Worm (Caenorhabditis elegans): Measurements from ENCODE around the gene ugt-24.
A peak's percentile ranks its signal among the peaks of the same experiment; 100 is the strongest.

ugt-24 gene

DNA sequence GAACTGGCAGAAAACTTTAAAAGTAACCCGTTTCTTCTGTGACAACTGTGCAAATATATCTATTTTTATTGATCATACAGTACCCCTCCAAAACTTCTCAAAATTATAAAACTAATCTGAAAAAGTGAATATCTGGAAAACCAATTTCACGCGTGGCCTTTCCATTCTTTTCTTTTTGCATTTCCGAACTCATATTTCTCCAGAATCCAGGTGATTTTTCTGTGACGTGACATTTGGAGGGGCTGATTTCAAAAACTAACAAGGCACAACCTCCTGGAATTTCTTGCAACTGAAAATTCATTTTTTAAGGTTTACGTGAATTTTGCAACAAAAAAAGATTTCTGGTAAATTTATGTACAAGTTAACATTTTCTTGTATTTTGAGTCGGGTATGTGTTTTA is 10.3 kb downstream of the ugt-24 start:
- TF ChIP-seq nhr-12 (tag; optimal IDR thresholded peaks at IDR 0.05), result no peak
- no peak for TF ChIP-seq M03D4.4 (tag; optimal IDR thresholded peaks at IDR 0.05)
- TF ChIP-seq cnd-1 (tag; optimal IDR thresholded peaks at IDR 0.05), result no peak
- no peak for TF ChIP-seq unc-39 (tag; optimal IDR thresholded peaks at IDR 0.05)
- TF ChIP-seq bed-3 (GFP tag; optimal IDR thresholded peaks at IDR 0.05), result no peak
- TF ChIP-seq sptf-1 (tag; optimal IDR thresholded peaks at IDR 0.05), result no peak
- no peak for TF ChIP-seq pha-4 (tag; optimal IDR thresholded peaks at IDR 0.05)
- TF ChIP-seq ztf-11 (tag; optimal IDR thresholded peaks at IDR 0.05), result no peak

DNA sequence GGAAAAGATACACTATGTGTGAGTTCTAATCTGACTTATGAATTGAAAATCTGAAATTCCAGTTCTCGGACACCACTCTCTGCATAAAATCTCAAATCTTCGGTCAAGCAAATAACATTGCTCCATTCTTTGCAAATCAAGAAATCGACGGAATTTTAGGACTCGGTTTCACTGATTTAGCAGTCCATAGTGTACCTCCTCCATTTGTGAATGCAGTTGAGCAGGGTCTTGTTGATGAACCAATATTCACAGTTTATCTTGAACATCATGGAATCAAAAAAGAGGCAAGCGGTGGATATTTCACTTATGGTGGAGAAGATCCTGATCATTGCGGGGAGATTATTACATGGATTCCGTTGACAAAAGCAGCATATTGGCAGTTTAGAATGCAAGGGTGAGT is 23.4 kb downstream of the ugt-24 start:
- no peak for TF ChIP-seq ham-2 (GFP tag; optimal IDR thresholded peaks at IDR 0.05)
- TF ChIP-seq nhr-12 (tag; optimal IDR thresholded peaks at IDR 0.05), result no peak
- TF ChIP-seq lin-32 (GFP tag; optimal IDR thresholded peaks at IDR 0.05), result no peak
- TF ChIP-seq mep-1 (tag; optimal IDR thresholded peaks at IDR 0.05), result no peak
- no peak for TF ChIP-seq hlh-1 (tag; optimal IDR thresholded peaks at IDR 0.05)
- TF ChIP-seq unc-120 (tag; optimal IDR thresholded peaks at IDR 0.05; ENCODE audit: poor library complexity, severe bottlenecking), result no peak
- no peak for TF ChIP-seq mab-5 (tag; optimal IDR thresholded peaks at IDR 0.05)

DNA sequence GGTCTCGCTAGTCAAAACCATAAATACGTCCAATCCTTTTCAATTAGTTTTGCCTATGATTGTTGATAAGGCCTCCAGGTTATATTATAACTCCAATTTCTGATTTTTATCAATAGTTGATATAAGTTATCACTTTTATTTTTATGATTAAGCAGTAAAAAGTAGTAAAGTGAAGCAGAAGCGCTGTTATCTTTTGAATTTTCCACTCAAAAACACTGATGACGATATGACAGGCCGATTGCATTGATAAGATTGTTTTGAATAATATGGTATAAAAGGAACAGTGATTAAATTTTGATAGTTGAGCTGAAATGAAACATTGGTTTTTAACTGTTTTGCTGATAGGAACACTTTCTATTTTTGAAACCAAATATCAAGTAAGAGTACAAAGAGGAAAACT is 24.9 kb downstream of the ugt-24 start, which contains the start of gene asp-9:
Gene asp-9 (plus strand): TSS at position 312 of the 400 bp plus-strand sequence.
- no peak for TF ChIP-seq sem-2 (GFP tag; optimal IDR thresholded peaks at IDR 0.05)
- no peak for TF ChIP-seq bed-3 (GFP tag; optimal IDR thresholded peaks at IDR 0.05)
- no peak for TF ChIP-seq snpc-4 (tag; optimal IDR thresholded peaks at IDR 0.05)

DNA sequence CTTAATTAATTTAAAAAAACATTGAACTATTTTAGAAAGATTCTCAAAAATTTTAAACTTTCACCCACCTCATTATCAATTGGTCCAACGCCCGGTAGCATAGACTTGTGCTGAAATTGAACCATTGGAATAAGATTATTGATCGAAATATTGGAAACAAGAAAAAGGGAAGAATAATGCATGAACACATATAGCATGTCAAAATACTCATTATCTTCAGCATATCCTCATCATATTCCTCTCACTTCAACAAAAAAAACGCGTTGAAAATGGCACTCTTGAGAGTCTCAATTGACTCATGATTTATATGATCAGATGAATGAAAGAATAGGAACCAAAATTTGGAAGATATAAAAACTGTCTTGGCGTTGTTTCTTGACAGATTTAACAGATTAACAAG is 26.8 kb downstream of the ugt-24 start, which contains the start of gene unc-77:
Gene unc-77 (minus strand): TSS at position 101 of the 400 bp plus-strand sequence.
- no peak for TF ChIP-seq mab-5 (tag; optimal IDR thresholded peaks at IDR 0.05)
- TF ChIP-seq lin-13 (tag; optimal IDR thresholded peaks at IDR 0.05), result no peak
- no peak for TF ChIP-seq ces-1 (GFP tag; optimal IDR thresholded peaks at IDR 0.05)
- no peak for TF ChIP-seq ztf-11 (tag; optimal IDR thresholded peaks at IDR 0.05)
- TF ChIP-seq drap-1 (GFP tag; optimal IDR thresholded peaks at IDR 0.05), result no peak
- no peak for TF ChIP-seq sem-2 (GFP tag; optimal IDR thresholded peaks at IDR 0.05)
- no peak for TF ChIP-seq tbx-8 (GFP tag; optimal IDR thresholded peaks at IDR 0.05)
- no peak for TF ChIP-seq ceh-39 (tag; optimal IDR thresholded peaks at IDR 0.05)
- TF ChIP-seq nhr-28 (tag; optimal IDR thresholded peaks at IDR 0.05), result no peak

DNA sequence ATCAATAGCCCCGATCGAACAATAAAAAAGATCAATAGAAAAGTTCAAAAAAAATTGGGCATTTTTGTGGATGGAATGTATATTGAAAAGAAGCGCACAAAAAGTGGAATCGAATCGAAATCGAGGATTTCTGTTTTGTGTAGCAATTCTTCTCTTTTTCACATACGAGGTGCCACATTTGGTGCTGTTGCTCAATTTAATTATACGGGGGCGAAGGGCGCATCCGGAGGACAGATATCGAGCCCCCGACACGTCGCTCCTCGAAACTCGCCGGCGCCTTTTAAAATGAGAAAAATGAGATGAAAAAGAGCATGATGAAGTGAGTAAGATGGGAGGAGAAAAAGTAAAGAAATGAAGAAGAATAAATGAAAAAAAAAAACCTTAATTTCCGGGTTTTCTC is 33.1 kb downstream of the ugt-24 start:
- TF ChIP-seq nhr-12 (tag; optimal IDR thresholded peaks at IDR 0.05) (no peak), drap-1 (GFP tag; optimal IDR thresholded peaks at IDR 0.05) (no peak), ham-2 (GFP tag; optimal IDR thresholded peaks at IDR 0.05) (no peak), lin-13 (tag; optimal IDR thresholded peaks at IDR 0.05) (no peak), ces-1 (GFP tag; optimal IDR thresholded peaks at IDR 0.05) (peak; percentile 75)

DNA sequence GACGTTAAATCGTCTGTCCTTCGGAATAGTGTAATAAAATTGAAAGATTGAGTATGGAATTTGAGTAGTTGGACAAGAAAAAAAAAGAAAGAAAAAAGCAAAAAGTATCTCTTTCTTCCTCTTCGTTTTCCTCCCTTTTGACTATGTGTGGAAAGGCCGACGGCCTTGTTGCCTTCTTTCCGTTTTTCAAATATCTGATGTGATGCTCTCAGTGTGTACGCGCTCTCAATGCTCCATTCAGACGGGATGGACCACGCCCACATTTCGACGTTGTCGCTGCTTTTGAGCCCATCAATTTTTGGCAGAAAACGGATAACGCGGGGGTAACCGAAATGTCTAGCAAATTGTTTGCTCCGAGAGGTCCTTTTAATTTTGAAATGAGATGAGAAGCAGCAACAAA is 37.6 kb downstream of the ugt-24 start:
- TF ChIP-seq elt-3 (tag; optimal IDR thresholded peaks at IDR 0.05) (no peak), zip-8 (tag; optimal IDR thresholded peaks at IDR 0.05) (no peak), ces-1 (GFP tag; optimal IDR thresholded peaks at IDR 0.05) (peak; percentile 12)

DNA sequence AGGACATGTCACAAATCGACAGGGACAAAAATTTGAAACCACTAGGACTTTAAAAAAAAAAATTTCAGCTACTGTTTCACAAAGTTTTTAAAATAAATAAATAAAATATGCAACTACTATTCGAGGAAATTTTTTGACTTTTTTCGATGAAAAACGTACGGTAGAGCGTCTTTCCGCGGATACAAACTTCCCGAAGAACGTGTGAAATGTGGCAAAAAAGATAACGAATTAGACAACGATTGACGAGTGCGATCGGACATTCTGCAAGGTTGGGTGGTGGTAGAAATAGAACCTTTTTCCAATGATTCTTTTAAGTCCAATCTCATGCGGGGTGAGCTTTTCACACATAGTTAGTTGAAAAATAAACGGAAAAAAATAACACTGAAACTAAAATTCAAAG is 44.7 kb downstream of the ugt-24 start:
- no peak for TF ChIP-seq nhr-237 (tag; optimal IDR thresholded peaks at IDR 0.05)
- no peak for TF ChIP-seq M03D4.4 (tag; optimal IDR thresholded peaks at IDR 0.05)
- TF ChIP-seq zip-8 (tag; optimal IDR thresholded peaks at IDR 0.05), result no peak
- TF ChIP-seq ztf-11 (tag; optimal IDR thresholded peaks at IDR 0.05), result no peak
- TF ChIP-seq hlh-1 (tag; optimal IDR thresholded peaks at IDR 0.05), result no peak
- TF ChIP-seq ces-1 (GFP tag; optimal IDR thresholded peaks at IDR 0.05), result no peak
- no peak for TF ChIP-seq blmp-1 (tag; optimal IDR thresholded peaks at IDR 0.05)
- TF ChIP-seq lin-13 (tag; optimal IDR thresholded peaks at IDR 0.05), result no peak
- TF ChIP-seq lin-32 (GFP tag; optimal IDR thresholded peaks at IDR 0.05), result no peak
- no peak for TF ChIP-seq unc-62 (GFP tag; optimal IDR thresholded peaks at IDR 0.05)
- TF ChIP-seq drap-1 (GFP tag; optimal IDR thresholded peaks at IDR 0.05), result no peak
- TF ChIP-seq elt-1 (tag; optimal IDR thresholded peaks at IDR 0.05; ENCODE audit: borderline replicate concordance, insufficient read depth), result no peak
- no peak for TF ChIP-seq ceh-83 (GFP tag; optimal IDR thresholded peaks at IDR 0.05)
- no peak for TF ChIP-seq elt-3 (tag; optimal IDR thresholded peaks at IDR 0.05)
- TF ChIP-seq tbx-8 (GFP tag; optimal IDR thresholded peaks at IDR 0.05), result no peak
- TF ChIP-seq ceh-43 (GFP tag; optimal IDR thresholded peaks at IDR 0.05), result no peak
- no peak for TF ChIP-seq unc-120 (tag; optimal IDR thresholded peaks at IDR 0.05; ENCODE audit: poor library complexity, severe bottlenecking)
- TF ChIP-seq ceh-39 (tag; optimal IDR thresholded peaks at IDR 0.05), result no peak
- no peak for TF ChIP-seq ham-2 (GFP tag; optimal IDR thresholded peaks at IDR 0.05)

All from whole organism, mixed stage, embryonic.